Worm (Caenorhabditis elegans) whole organism, young adult: ENCODE measurements around the gene col-73.
A peak's percentile ranks its signal among the peaks of the same experiment; 100 is the strongest.
"Not testable (repeated sequence)": the region's sequence is repeated elsewhere in the genome, so short reads cannot be mapped to it uniquely, and the experiment has no call there.

ENCODE experiments used
- B0019.2 ChIP-seq: fragments of 200-800 bp; sonication (Bioruptor generic); conservative IDR thresholded peaks from 2 replicates; pipeline ENCODE4 v1.3.6; 2022; ENCODE audit warnings: missing genetic modification reagents, missing genetic modification characterization, missing compliant biosample characterization
- B0261.1 ChIP-seq: sonication (generic microtip); optimal IDR thresholded peaks from 2 replicates; lab custom pipeline; 2016; ENCODE audit warnings: mild to moderate bottlenecking, missing genetic modification characterization, moderate library complexity, missing compliant biosample characterization
- F39B2.1 ChIP-seq: fragments of 200-800 bp; sonication (Bioruptor generic); IDR thresholded peaks from 2 replicates; pipeline ENCODE4 v1.3.6; 2022; ENCODE audit warnings: missing genetic modification reagents, missing genetic modification characterization, missing compliant biosample characterization
- K11D2.4 ChIP-seq: fragments of 200-800 bp; sonication (Bioruptor generic); IDR thresholded peaks from 2 replicates; pipeline ENCODE4 v1.3.6; 2022; ENCODE audit warnings: missing genetic modification reagents, missing genetic modification characterization, missing compliant biosample characterization
- Y53F4B.3 ChIP-seq: fragments of 200-800 bp; sonication (Bioruptor generic); IDR thresholded peaks from 2 replicates; pipeline ENCODE4 v1.3.6; 2022; ENCODE audit warnings: missing genetic modification reagents, missing genetic modification characterization, missing compliant biosample characterization
- akir-1 ChIP-seq: fragments of 200-800 bp; sonication (Bioruptor generic); optimal IDR thresholded peaks from 2 replicates; lab custom pipeline; 2018; ENCODE audit warnings: mild to moderate bottlenecking, missing genetic modification characterization, moderate library complexity, missing compliant biosample characterization
- ama-1 ChIP-seq, 3 experiments: fragments of 150-350 bp in 1 of 3; sonication (generic microtip) in 2 of 3; optimal IDR thresholded peaks; 2 replicates each; lab custom pipeline; 2014 to 2018; ENCODE audit warnings: missing biosample characterization in 2 of 3, missing genetic modification characterization in 2 of 3, missing genetic modification reagents in 2 of 3
- athp-1 ChIP-seq: sonication (generic microtip); optimal IDR thresholded peaks from 2 replicates; lab custom pipeline; 2017; ENCODE audit warnings: mild to moderate bottlenecking, missing genetic modification characterization, missing compliant biosample characterization
- attf-3 ChIP-seq: fragments of 200-800 bp; sonication (Bioruptor generic); conservative IDR thresholded peaks from 2 replicates; pipeline ENCODE4 v1.3.6; 2022; ENCODE audit warnings: missing genetic modification reagents, missing genetic modification characterization, missing compliant biosample characterization
- attf-5 ChIP-seq: fragments of 200-800 bp; sonication (Bioruptor generic); optimal IDR thresholded peaks from 2 replicates; lab custom pipeline; 2018; ENCODE audit warnings: mild to moderate bottlenecking, missing genetic modification characterization, missing compliant biosample characterization
- bed-1 ChIP-seq: fragments of 200-800 bp; sonication (Bioruptor generic); IDR thresholded peaks from 2 replicates; pipeline ENCODE4 v1.3.6; 2022; ENCODE audit warnings: missing genetic modification reagents, missing genetic modification characterization, missing compliant biosample characterization
- ceh-27 ChIP-seq: fragments of 200-800 bp; sonication (Bioruptor generic); optimal IDR thresholded peaks from 2 replicates; lab custom pipeline; 2018; ENCODE audit warnings: mild to moderate bottlenecking, missing genetic modification characterization, moderate library complexity, missing compliant biosample characterization
- hlh-26 ChIP-seq: fragments of 200-800 bp; sonication (Bioruptor generic); conservative IDR thresholded peaks from 2 replicates; pipeline ENCODE4 v1.3.6; 2022; ENCODE audit warnings: missing genetic modification reagents, missing genetic modification characterization, missing compliant biosample characterization
- hmg-20 ChIP-seq: fragments of 200-800 bp; sonication (Bioruptor generic); IDR thresholded peaks from 2 replicates; pipeline ENCODE4 v1.3.6; 2022; ENCODE audit warnings: missing genetic modification reagents, missing genetic modification characterization, missing compliant biosample characterization
- let-607 ChIP-seq, 2 experiments: fragments of 200-800 bp in 1 of 2; sonication (Bioruptor generic) in 1 of 2; sonication (generic microtip) in 1 of 2; optimal IDR thresholded peaks; 2 replicates each; lab custom pipeline; 2016 to 2018; ENCODE audit warnings: mild to moderate bottlenecking in 2 of 2, missing compliant biosample characterization in 2 of 2, missing genetic modification characterization in 2 of 2, moderate library complexity in 2 of 2, missing genotype in 1 of 2
- lsl-1 ChIP-seq: fragments of 200-800 bp; sonication (Bioruptor generic); optimal IDR thresholded peaks from 2 replicates; lab custom pipeline; 2018; ENCODE audit warnings: mild to moderate bottlenecking, missing genetic modification characterization, moderate library complexity, missing compliant biosample characterization
- madf-10 ChIP-seq: sonication (generic microtip); optimal IDR thresholded peaks from 2 replicates; lab custom pipeline; 2016; ENCODE audit warnings: mild to moderate bottlenecking, missing genetic modification characterization, missing compliant biosample characterization
- madf-3 ChIP-seq: fragments of 200-800 bp; sonication (Bioruptor generic); IDR thresholded peaks from 2 replicates; pipeline ENCODE4 v1.3.6; 2022; ENCODE audit warnings: missing genetic modification reagents, missing genetic modification characterization, missing compliant biosample characterization
- madf-8 ChIP-seq: fragments of 200-800 bp; sonication (Bioruptor generic); conservative IDR thresholded peaks from 2 replicates; pipeline ENCODE4 v1.3.6; 2022; ENCODE audit warnings: missing genetic modification reagents, missing genetic modification characterization, missing compliant biosample characterization
- mcd-1 ChIP-seq: fragments of 200-800 bp; sonication (Bioruptor generic); IDR thresholded peaks from 2 replicates; pipeline ENCODE4 v1.3.6; 2022; ENCODE audit warnings: missing genetic modification reagents, missing genetic modification characterization, missing compliant biosample characterization
- mes-4 ChIP-seq: sonication (generic microtip); optimal IDR thresholded peaks from 2 replicates; lab custom pipeline; 2016; ENCODE audit warnings: missing genotype, missing genetic modification characterization, missing compliant biosample characterization
- nfyb-1 ChIP-seq: fragments of 200-800 bp; sonication (Bioruptor generic); IDR thresholded peaks from 2 replicates; pipeline ENCODE4 v1.3.6; 2022; ENCODE audit warnings: missing genetic modification reagents, missing genetic modification characterization, missing compliant biosample characterization
- rec-8 ChIP-seq, 2 experiments: sonication (generic microtip); optimal IDR thresholded peaks; 2 replicates each; lab custom pipeline; 2016; ENCODE audit warnings: mild to moderate bottlenecking in 2 of 2, missing genetic modification characterization in 2 of 2, missing genetic modification reagents in 2 of 2, missing genotype in 2 of 2, missing biosample characterization in 1 of 2, missing compliant biosample characterization in 1 of 2, moderate library complexity in 1 of 2
- rpc-1 ChIP-seq, 2 experiments: fragments of 150-350 bp in 1 of 2; sonication (generic microtip) in 1 of 2; optimal IDR thresholded peaks; 2 replicates each; lab custom pipeline; 2014 to 2018; ENCODE audit warnings: missing biosample characterization in 1 of 2, missing genetic modification characterization in 1 of 2, missing genetic modification reagents in 1 of 2, missing genotype in 1 of 2
- snpc-1.3 ChIP-seq: sonication (generic microtip); optimal IDR thresholded peaks from 2 replicates; lab custom pipeline; 2017; ENCODE audit warnings: missing genetic modification characterization, mild to moderate bottlenecking, missing compliant biosample characterization, antibody characterized with exemption, moderate library complexity, missing genotype, missing genetic modification reagents; ENCODE audit not compliant: insufficient read depth
- snpc-3.4 ChIP-seq: sonication (generic microtip); optimal IDR thresholded peaks from 2 replicates; lab custom pipeline; 2017; ENCODE audit warnings: missing genetic modification characterization, mild to moderate bottlenecking, missing compliant biosample characterization, antibody characterized with exemption, moderate library complexity, missing genotype, missing genetic modification reagents
- somi-1 ChIP-seq: fragments of 200-800 bp; sonication (Bioruptor generic); optimal IDR thresholded peaks from 2 replicates; lab custom pipeline; 2018; ENCODE audit warnings: mild to moderate bottlenecking, missing genetic modification characterization, missing compliant biosample characterization
- ztf-18 ChIP-seq: sonication (generic microtip); optimal IDR thresholded peaks from 2 replicates; lab custom pipeline; 2016; ENCODE audit warnings: missing genotype, mild to moderate bottlenecking, missing genetic modification characterization, missing compliant biosample characterization
- ztf-22 ChIP-seq: fragments of 200-800 bp; sonication (Bioruptor generic); optimal IDR thresholded peaks from 2 replicates; lab custom pipeline; 2018; ENCODE audit warnings: mild to moderate bottlenecking, missing genetic modification characterization, moderate library complexity, missing compliant biosample characterization
- ztf-26 ChIP-seq: sonication (generic microtip); optimal IDR thresholded peaks from 2 replicates; lab custom pipeline; 2017; ENCODE audit warnings: missing genetic modification characterization, missing compliant biosample characterization
- ztf-3 ChIP-seq: fragments of 200-800 bp; sonication (Bioruptor generic); optimal IDR thresholded peaks from 2 replicates; lab custom pipeline; 2018; ENCODE audit warnings: mild to moderate bottlenecking, missing genetic modification characterization, missing compliant biosample characterization

col-73 gene

DNA sequence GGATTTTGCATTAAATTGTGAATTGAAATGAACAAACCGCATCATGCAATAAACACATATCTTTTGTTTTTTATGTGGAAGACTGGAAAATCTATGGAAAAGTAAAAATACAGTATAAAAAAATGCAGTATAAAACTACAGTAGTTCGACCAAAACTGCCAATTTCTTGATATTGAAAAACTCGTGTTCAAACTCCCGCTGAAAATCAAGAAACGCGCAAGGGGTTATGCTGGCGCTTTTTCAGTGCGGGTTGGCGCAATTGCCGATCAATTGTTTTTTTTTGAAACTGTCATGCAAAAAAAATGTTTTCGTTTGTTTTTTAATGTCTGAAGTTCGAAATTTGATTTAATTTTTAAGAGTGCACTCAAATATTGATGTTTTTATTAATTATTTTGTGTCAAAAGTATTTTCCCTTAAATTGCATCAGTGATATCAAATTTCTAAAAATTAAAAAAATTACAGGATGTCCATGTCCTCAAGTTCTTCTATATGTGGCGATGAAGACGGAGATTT lies 21.3 kb downstream of the col-73 start, which contains the start of gene dnj-9 (continued):
- TF ChIP-seq ztf-3 (GFP tag; lab: Kevin White, UChicago): no peak
- TF ChIP-seq snpc-3.4: peak; percentile 94
- peak; percentile 99 for TF ChIP-seq ztf-18
- no peak for TF ChIP-seq ztf-22 (GFP tag; lab: Kevin White, UChicago)
- peak; percentile 32; the same call in 1 of the 2 replicates for TF ChIP-seq B0019.2 (GFP tag; lab: Robert Waterston, UW)
- TF ChIP-seq mcd-1: peak; percentile 93
- TF ChIP-seq rec-8 (tag; optimal IDR thresholded peaks at IDR 0.05; lab: Kevin White, UChicago): peak in 1 of 2 experiments; percentile 21
- TF ChIP-seq snpc-1.3 (tag; lab: Kevin White, UChicago): peak; percentile 92
- peak; percentile 85 for TF ChIP-seq hmg-20 (GFP tag; lab: Robert Waterston, UW)
- TF ChIP-seq ztf-26 (tag; lab: Kevin White, UChicago): peak; percentile 84
- peak; percentile 83 for TF ChIP-seq ceh-27 (GFP tag; lab: Kevin White, UChicago)
- TF ChIP-seq madf-8: peak; percentile 79
- peak; percentile 41 to 82 for TF ChIP-seq let-607 (tag; optimal IDR thresholded peaks at IDR 0.05; lab: Kevin White, UChicago)
- TF ChIP-seq B0261.1 (tag; lab: Kevin White, UChicago): peak; percentile 15
- TF ChIP-seq mes-4 (tag; lab: Kevin White, UChicago): peak; percentile 34
- no peak for TF ChIP-seq ama-1 (optimal IDR thresholded peaks at IDR 0.05; lab: Kevin White, UChicago)
- peak in 1 of 2 experiments; percentile 62 for TF ChIP-seq ama-1 (GFP tag; optimal IDR thresholded peaks at IDR 0.05; lab: Kevin White, UChicago)

- no peak for TF ChIP-seq nfyb-1 (GFP tag; lab: Robert Waterston, UW)
- no peak for TF ChIP-seq bed-1 (GFP tag; lab: Robert Waterston, UW)
- no peak for TF ChIP-seq somi-1 (GFP tag; lab: Kevin White, UChicago)
- no peak for TF ChIP-seq akir-1 (GFP tag; lab: Kevin White, UChicago)
- TF ChIP-seq madf-3 (GFP tag; lab: Robert Waterston, UW): no peak
- no peak for TF ChIP-seq lsl-1 (GFP tag; lab: Kevin White, UChicago)
- no peak for TF ChIP-seq K11D2.4
- no peak for TF ChIP-seq mcd-1
- no peak for TF ChIP-seq snpc-3.4
- no peak for TF ChIP-seq attf-5 (GFP tag; lab: Kevin White, UChicago)
- TF ChIP-seq F39B2.1 (GFP tag; lab: Robert Waterston, UW): no peak
- TF ChIP-seq hlh-26 (GFP tag; lab: Robert Waterston, UW): no peak
- no peak for TF ChIP-seq madf-10 (tag; lab: Kevin White, UChicago)
- no peak for TF ChIP-seq attf-3 (GFP tag; lab: Robert Waterston, UW)
- TF ChIP-seq athp-1 (tag; lab: Kevin White, UChicago): no peak
- no peak for TF ChIP-seq snpc-1.3 (tag; lab: Kevin White, UChicago)
Measured at ce11 chrII:4849885-4850284, 23.0 kb downstream of the col-73 start, which contains the start of gene T23B7.3. Gene T23B7.3, plus strand, starts transcription at chrII:4850185.

DNA sequence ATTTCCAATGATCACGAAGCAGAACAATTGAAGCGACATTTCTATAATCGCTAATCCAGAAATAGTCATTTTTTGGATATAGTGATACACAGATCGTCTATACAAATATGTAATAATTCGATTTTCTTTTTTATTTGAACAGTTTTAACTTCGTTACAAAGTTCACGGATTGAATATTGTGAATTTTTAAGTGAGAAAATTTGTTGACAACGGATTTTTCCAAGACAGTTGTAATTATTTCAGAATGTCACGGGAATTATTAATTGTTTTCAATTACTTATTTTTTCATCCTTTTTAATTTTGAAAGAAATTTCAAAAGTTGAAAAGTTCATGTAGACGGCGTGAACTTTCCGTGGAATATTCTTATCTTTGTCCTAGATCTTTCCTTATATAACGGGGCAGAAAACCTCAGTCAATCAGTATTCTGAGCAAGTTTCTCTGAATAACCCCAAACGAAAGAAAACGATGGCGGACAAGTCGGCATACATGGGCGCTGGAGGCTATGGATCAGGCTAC lies 30.7 kb downstream of the col-73 start, which contains the start of the genes T23B7.2 and nspd-4:
TSS of gene T23B7.2 (minus strand) at position 101 of the 516 bp plus-strand sequence.
TSS of gene nspd-4 (plus strand) at position 466 of the 516 bp plus-strand sequence.
- not testable (repeated sequence) for TF ChIP-seq snpc-3.4; Y53F4B.3; rpc-1 (optimal IDR thresholded peaks at IDR 0.05; lab: Kevin White, UChicago); rpc-1 (tag; optimal IDR thresholded peaks at IDR 0.05; lab: Kevin White, UChicago)
